Fruit fly (Drosophila melanogaster): ENCODE data around the gene CG14974.
A peak's percentile ranks its signal among the peaks of the same experiment; 100 is the strongest.

The CG14974 gene

DNA sequence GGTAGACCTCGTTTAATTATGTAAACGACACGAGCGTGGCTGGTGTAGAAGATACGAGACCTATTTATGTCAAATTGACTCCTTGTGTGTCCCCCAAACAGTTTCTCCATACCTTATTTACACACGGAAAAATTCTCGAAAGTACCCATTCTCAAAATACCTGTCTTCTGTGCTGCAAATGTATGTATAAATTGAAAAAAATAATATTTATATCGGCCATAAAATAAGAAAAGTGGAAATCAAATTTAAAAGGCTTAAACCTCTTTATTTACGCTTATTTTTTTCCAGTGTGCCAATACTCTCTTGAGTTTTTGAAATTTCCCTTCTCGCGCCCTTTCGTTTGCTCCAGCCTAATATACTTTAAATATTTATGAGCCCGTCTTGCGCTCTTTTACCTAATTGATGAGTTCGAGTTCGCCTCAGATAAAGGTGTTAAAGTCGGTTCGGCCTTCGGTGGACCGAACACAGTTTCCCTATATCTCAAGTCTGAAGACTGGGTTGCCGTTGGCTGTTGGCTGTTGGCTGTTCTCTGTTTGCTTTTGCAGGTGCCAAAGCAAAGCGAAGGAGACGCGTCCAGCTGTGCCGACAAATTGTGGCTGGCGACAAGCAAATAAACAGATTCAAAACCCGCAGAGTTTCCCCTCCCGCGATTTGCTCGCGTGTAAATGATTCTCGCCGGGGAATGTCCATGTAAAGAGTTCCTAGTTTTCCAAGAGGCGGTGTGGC lies 17.9 kb upstream of the CG14974 start (continued):
- TF ChIP-seq Sox102F (GFP tag; optimal IDR thresholded peaks at IDR 0.05) = peak; percentile 85
- TF ChIP-seq pum (GFP tag; optimal IDR thresholded peaks at IDR 0.05) = peak; percentile 73
- TF ChIP-seq CG12391 (tag; optimal IDR thresholded peaks at IDR 0.05) = peak; percentile 90
- TF ChIP-seq mirr (GFP tag; optimal IDR thresholded peaks at IDR 0.05) = no peak
- TF ChIP-seq fd96Cb (tag; optimal IDR thresholded peaks at IDR 0.05) = peak; percentile 65
- peak; percentile 64 for TF ChIP-seq nerfin-1 (tag; optimal IDR thresholded peaks at IDR 0.05)
- TF ChIP-seq Dref (GFP tag; IDR thresholded peaks at IDR 0.05) = no peak
- TF ChIP-seq ac (GFP tag; optimal IDR thresholded peaks at IDR 0.05) = no peak
- no peak for TF ChIP-seq wdn (GFP tag; IDR thresholded peaks at IDR 0.05)
- peak; percentile 71 for TF ChIP-seq Hsf (GFP tag; optimal IDR thresholded peaks at IDR 0.05)
- TF ChIP-seq dmrt11E (tag; optimal IDR thresholded peaks at IDR 0.05) = peak; percentile 97
- no peak for TF ChIP-seq cg (GFP tag; optimal IDR thresholded peaks at IDR 0.05)
- no peak for TF ChIP-seq usp (GFP tag; optimal IDR thresholded peaks at IDR 0.05)
- peak; percentile 84 for TF ChIP-seq CoRest (tag; optimal IDR thresholded peaks at IDR 0.05)
- no peak for TF ChIP-seq CG3163 (GFP tag; optimal IDR thresholded peaks at IDR 0.05)
- TF ChIP-seq Ets65A (GFP tag) = peak; percentile 93
- TF ChIP-seq Nf-YC (tag; optimal IDR thresholded peaks at IDR 0.05) = no peak
- peak; percentile 83 for TF ChIP-seq CG7839 (tag; optimal IDR thresholded peaks at IDR 0.05)
- no peak for TF ChIP-seq bbx (GFP tag; IDR thresholded peaks at IDR 0.05; ENCODE audit: partially characterized antibody)
- TF ChIP-seq E2f1 (GFP tag; IDR thresholded peaks at IDR 0.05) = peak; percentile 53
- peak; percentile 42 for TF ChIP-seq CG12659 (GFP tag; optimal IDR thresholded peaks at IDR 0.05)
- TF ChIP-seq eve (GFP tag; optimal IDR thresholded peaks at IDR 0.05) = peak in 1 of 2 experiments; percentile 83
- peak; percentile 55; the same call in 1 of the 2 replicates for TF ChIP-seq CG10366 (GFP tag; IDR thresholded peaks at IDR 0.05)
- no peak for TF ChIP-seq gfzf (GFP tag; optimal IDR thresholded peaks at IDR 0.05)
- no peak for TF ChIP-seq Scr (GFP tag; IDR thresholded peaks at IDR 0.05; ENCODE audit: partially characterized antibody)
- peak; percentile 79 for TF ChIP-seq sisA (GFP tag; IDR thresholded peaks at IDR 0.05)
- peak; percentile 60; the same call in 1 of the 2 replicates for TF ChIP-seq Awh (GFP tag; IDR thresholded peaks at IDR 0.05)
- peak; percentile 85 for TF ChIP-seq ara (GFP tag; IDR thresholded peaks at IDR 0.05)
- no peak for TF ChIP-seq Fer1 (GFP tag; optimal IDR thresholded peaks at IDR 0.05)
- no peak for TF ChIP-seq yki (optimal IDR thresholded peaks at IDR 0.05)
- TF ChIP-seq sr (GFP tag; IDR thresholded peaks at IDR 0.05) = no peak
- peak; percentile 43 for TF ChIP-seq CG4617 (GFP tag; optimal IDR thresholded peaks at IDR 0.05; ENCODE audit: borderline replicate concordance)
- no peak for TF ChIP-seq Dip2 (GFP tag; IDR thresholded peaks at IDR 0.05)
- TF ChIP-seq Meics (GFP tag; optimal IDR thresholded peaks at IDR 0.05) = peak; percentile 4
- peak; percentile 66 for TF ChIP-seq HLH3B (GFP tag; IDR thresholded peaks at IDR 0.05)
- no peak for TF ChIP-seq fru (optimal IDR thresholded peaks at IDR 0.05)
- peak; percentile 69; the same call in 2 of the 3 replicates for TF ChIP-seq CG17361 (GFP tag; IDR thresholded peaks at IDR 0.05)
- peak; percentile 33 for TF ChIP-seq hth (optimal IDR thresholded peaks at IDR 0.05)
- TF ChIP-seq CG6689 (GFP tag; IDR thresholded peaks at IDR 0.05) = peak; percentile 66
- peak; percentile 54 for TF ChIP-seq NfI (GFP tag; optimal IDR thresholded peaks at IDR 0.05)
- peak; percentile 17 for TF ChIP-seq CG4854 (GFP tag; optimal IDR thresholded peaks at IDR 0.05)
- TF ChIP-seq wor (GFP tag; IDR thresholded peaks at IDR 0.05) = peak; percentile 21; the same call in 1 of the 2 replicates
- peak; percentile 53 for TF ChIP-seq Sox100B (GFP tag; optimal IDR thresholded peaks at IDR 0.05)
- TF ChIP-seq CG31365 (tag; optimal IDR thresholded peaks at IDR 0.05) = no peak
- peak; percentile 69 for TF ChIP-seq CG14710 (tag; optimal IDR thresholded peaks at IDR 0.05)
- TF ChIP-seq Fer2 (tag; optimal IDR thresholded peaks at IDR 0.05) = no peak
- TF ChIP-seq B-H1 (GFP tag; IDR thresholded peaks at IDR 0.05) = peak; percentile 60; the same call in 2 of the 3 replicates
- TF ChIP-seq ftz-f1 (GFP tag; optimal IDR thresholded peaks at IDR 0.05) = no peak
- peak; percentile 85 for TF ChIP-seq Ssrp (tag; optimal IDR thresholded peaks at IDR 0.05)
- peak; percentile 85 for TF ChIP-seq ken (GFP tag; IDR thresholded peaks at IDR 0.05)
- TF ChIP-seq H15 (GFP tag; IDR thresholded peaks at IDR 0.05) = peak; percentile 76; the same call in 1 of the 3 replicates

Data from whole organism, embryonic.